Worm (Caenorhabditis elegans): ENCODE results near the gene nhr-6.

DNA sequence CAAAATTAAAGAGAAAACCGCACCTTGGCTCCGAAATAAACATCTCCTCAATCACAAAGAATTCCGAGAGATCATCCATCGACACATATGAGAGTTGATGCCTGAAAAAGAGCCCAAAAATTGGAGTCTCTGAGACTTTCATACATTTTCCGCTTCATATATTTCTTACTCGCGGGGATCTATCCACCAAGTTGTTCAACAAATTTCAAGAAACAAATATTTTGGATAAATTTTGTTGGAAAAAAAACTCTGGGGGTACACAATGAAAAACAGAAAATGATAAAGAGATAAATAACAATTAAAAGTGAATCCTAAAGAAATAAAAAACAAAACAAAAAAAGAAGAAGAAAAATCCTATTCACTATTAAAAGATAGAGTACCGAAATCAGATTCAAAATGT lies 53.7 kb downstream of the nhr-6 start, which contains the start of gene sel-8:
- TF ChIP-seq nhr-6 (tag; optimal IDR thresholded peaks at IDR 0.05) (no peak), pqm-1 (tag; optimal IDR thresholded peaks at IDR 0.05) (no peak), mdt-29 (GFP tag; IDR thresholded peaks at IDR 0.05) (no peak), nhr-28 (tag; optimal IDR thresholded peaks at IDR 0.05) (no peak), mep-1 (tag; optimal IDR thresholded peaks at IDR 0.05) (no peak)

Data from whole organism, L4 larva.